Fruit fly (Drosophila melanogaster) whole organism, embryonic: ENCODE results near the gene KdelR.
A peak's percentile ranks its signal among the peaks of the same experiment; 100 is the strongest.

Experiments used
- CG1024 ChIP-seq: fragments of 200-800 bp; sonication (Bioruptor generic); IDR thresholded peaks from 2 replicates; pipeline ENCODE4 v1.3.6; 2022; ENCODE audit warnings: missing biosample characterization, missing genetic modification characterization
- CG10267 ChIP-seq: fragments of 200-800 bp; sonication (Bioruptor generic); optimal IDR thresholded peaks from 2 replicates; lab custom pipeline; 2018; ENCODE audit warnings: missing biosample characterization, mild to moderate bottlenecking, missing genetic modification characterization, moderate library complexity
- CG10543 ChIP-seq: fragments of 200-800 bp; sonication (Bioruptor generic); optimal IDR thresholded peaks from 3 replicates; lab custom pipeline; 2017; ENCODE audit warnings: missing biosample characterization, mild to moderate bottlenecking, missing genetic modification characterization, moderate library complexity
- CG10654 ChIP-seq: fragments of 200-800 bp; sonication (Bioruptor generic); optimal IDR thresholded peaks from 2 replicates; lab custom pipeline; 2016; ENCODE audit warnings: missing biosample characterization, missing genetic modification characterization
- CG11247 ChIP-seq: fragments of 200-800 bp; sonication (Bioruptor generic); IDR thresholded peaks from 2 replicates; pipeline ENCODE4 v1.3.6; 2022; ENCODE audit warnings: missing biosample characterization, missing genetic modification characterization
- CG11696 ChIP-seq: fragments of 200-800 bp; sonication (Bioruptor generic); IDR thresholded peaks from 2 replicates; pipeline ENCODE4 v1.3.6; 2022; ENCODE audit warnings: missing biosample characterization, missing genetic modification characterization
- CG12659 ChIP-seq: fragments of 200-800 bp; sonication (Bioruptor generic); optimal IDR thresholded peaks from 3 replicates; lab custom pipeline; 2017; ENCODE audit warnings: mild to moderate bottlenecking, missing biosample characterization, missing genetic modification reagents, missing genetic modification characterization
- CG16863 ChIP-seq: fragments of 200-800 bp; sonication (Bioruptor generic); optimal IDR thresholded peaks from 3 replicates; lab custom pipeline; 2016; ENCODE audit warnings: missing biosample characterization, missing genetic modification characterization
- CG17568 ChIP-seq: fragments of 200-800 bp; sonication (Bioruptor generic); optimal IDR thresholded peaks from 2 replicates; lab custom pipeline; 2018; ENCODE audit warnings: missing biosample characterization, mild to moderate bottlenecking, missing genetic modification characterization, moderate library complexity
- CG18619 ChIP-seq: fragments of 200-800 bp; sonication (Bioruptor generic); optimal IDR thresholded peaks from 3 replicates; lab custom pipeline; 2017; ENCODE audit warnings: missing biosample characterization, mild to moderate bottlenecking, missing genetic modification characterization
- CG2120 ChIP-seq: fragments of 200-800 bp; sonication (Bioruptor generic); optimal IDR thresholded peaks from 3 replicates; lab custom pipeline; 2016; ENCODE audit warnings: missing biosample characterization, missing genetic modification characterization
- CG32767 ChIP-seq: fragments of 200-800 bp; sonication (Bioruptor generic); IDR thresholded peaks from 2 replicates; pipeline ENCODE4 v1.3.6; 2022; ENCODE audit warnings: missing biosample characterization, missing genetic modification characterization
- CG3407 ChIP-seq: fragments of 200-800 bp; sonication (Bioruptor generic); optimal IDR thresholded peaks from 2 replicates; lab custom pipeline; 2018; ENCODE audit warnings: missing biosample characterization, mild to moderate bottlenecking, missing genetic modification characterization
- CG42726 ChIP-seq: fragments of 200-800 bp; sonication (Bioruptor generic); IDR thresholded peaks from 2 replicates; pipeline ENCODE4 v1.3.6; 2022; ENCODE audit warnings: missing biosample characterization, missing genetic modification characterization; ENCODE audit not compliant: partially characterized antibody
- CG6272 ChIP-seq: fragments of 200-800 bp; sonication (Bioruptor generic); IDR thresholded peaks from 2 replicates; pipeline ENCODE4 v1.3.6; 2022; ENCODE audit warnings: missing biosample characterization, missing genetic modification characterization
- CG8944 ChIP-seq: fragments of 200-800 bp; sonication (Bioruptor generic); optimal IDR thresholded peaks from 3 replicates; lab custom pipeline; 2016; ENCODE audit warnings: missing biosample characterization, missing genetic modification characterization
- Dp ChIP-seq: fragments of 200-800 bp; sonication (Bioruptor generic); optimal IDR thresholded peaks from 2 replicates; lab custom pipeline; 2018; ENCODE audit warnings: missing biosample characterization, mild to moderate bottlenecking, missing genetic modification characterization, moderate library complexity
- H15 ChIP-seq: fragments of 200-800 bp; sonication (Bioruptor generic); IDR thresholded peaks from 3 replicates; pipeline ENCODE4 v1.3.6; 2022; ENCODE audit warnings: missing biosample characterization, missing genetic modification characterization
- Hr3 ChIP-seq: fragments of 200-800 bp; sonication (Bioruptor generic); optimal IDR thresholded peaks from 3 replicates; lab custom pipeline; 2016; ENCODE audit warnings: missing biosample characterization, missing genetic modification characterization
- Lhr ChIP-seq: fragments of 200-800 bp; sonication (Bioruptor generic); optimal IDR thresholded peaks from 3 replicates; lab custom pipeline; 2017; ENCODE audit warnings: mild to moderate bottlenecking, missing biosample characterization, missing genetic modification reagents, missing genetic modification characterization
- Neu2 ChIP-seq: fragments of 200-800 bp; sonication (Bioruptor generic); optimal IDR thresholded peaks from 3 replicates; lab custom pipeline; 2016; ENCODE audit warnings: missing biosample characterization, missing genetic modification characterization, borderline replicate concordance
- NfI ChIP-seq: fragments of 200-800 bp; sonication (Bioruptor generic); optimal IDR thresholded peaks from 3 replicates; lab custom pipeline; 2018; ENCODE audit warnings: missing biosample characterization, mild to moderate bottlenecking, missing genetic modification characterization, moderate library complexity
- Oli ChIP-seq: fragments of 200-800 bp; sonication (Bioruptor generic); optimal IDR thresholded peaks from 2 replicates; lab custom pipeline; 2018; ENCODE audit warnings: missing biosample characterization, mild to moderate bottlenecking, missing genetic modification characterization, moderate library complexity
- PHDP ChIP-seq: fragments of 200-800 bp; sonication (Bioruptor generic); optimal IDR thresholded peaks from 3 replicates; lab custom pipeline; 2018; ENCODE audit warnings: missing biosample characterization, mild to moderate bottlenecking, missing genetic modification characterization, moderate library complexity
- Rx ChIP-seq: fragments of 200-800 bp; sonication (Bioruptor generic); IDR thresholded peaks from 2 replicates; pipeline ENCODE4 v1.3.6; 2022; ENCODE audit warnings: missing biosample characterization, missing genetic modification characterization
- Scr ChIP-seq: fragments of 200-800 bp; sonication (Bioruptor generic); IDR thresholded peaks from 2 replicates; pipeline ENCODE4 v1.3.6; 2022; ENCODE audit warnings: missing biosample characterization, missing genetic modification characterization; ENCODE audit not compliant: partially characterized antibody
- Sry-β ChIP-seq: fragments of 200-800 bp; sonication (Bioruptor generic); optimal IDR thresholded peaks from 2 replicates; lab custom pipeline; 2018; ENCODE audit warnings: missing biosample characterization, mild to moderate bottlenecking, missing genetic modification characterization, moderate library complexity
- Sry-δ ChIP-seq: fragments of 200-800 bp; sonication (Bioruptor generic); optimal IDR thresholded peaks from 2 replicates; lab custom pipeline; 2016; ENCODE audit warnings: missing biosample characterization, missing genetic modification characterization
- abd-A ChIP-seq: fragments of 200-800 bp; sonication (Bioruptor generic); optimal IDR thresholded peaks from 3 replicates; lab custom pipeline; 2019; ENCODE audit warnings: missing biosample characterization, mild to moderate bottlenecking, missing genetic modification characterization, moderate library complexity
- al ChIP-seq: fragments of 200-800 bp; sonication (Bioruptor generic); IDR thresholded peaks from 2 replicates; pipeline ENCODE4 v1.3.6; 2022; ENCODE audit warnings: missing biosample characterization, missing genetic modification characterization
- ara ChIP-seq: fragments of 200-800 bp; sonication (Bioruptor generic); IDR thresholded peaks from 2 replicates; pipeline ENCODE4 v1.3.6; 2022; ENCODE audit warnings: missing biosample characterization, missing genetic modification characterization
- ash1 ChIP-seq: fragments of 200-800 bp; sonication (Bioruptor generic); optimal IDR thresholded peaks from 2 replicates; lab custom pipeline; 2018; ENCODE audit warnings: missing biosample characterization, mild to moderate bottlenecking, missing genetic modification characterization
- bbx ChIP-seq: fragments of 200-800 bp; sonication (Bioruptor generic); IDR thresholded peaks from 2 replicates; pipeline ENCODE4 v1.3.6; 2022; ENCODE audit warnings: missing biosample characterization, missing genetic modification characterization; ENCODE audit not compliant: partially characterized antibody
- chm ChIP-seq: fragments of 200-800 bp; sonication (Bioruptor generic); IDR thresholded peaks from 2 replicates; pipeline ENCODE4 v1.3.6; 2022; ENCODE audit warnings: missing biosample characterization, missing genetic modification characterization
- chn ChIP-seq: fragments of 200-800 bp; sonication (Bioruptor generic); optimal IDR thresholded peaks from 2 replicates; lab custom pipeline; 2016; ENCODE audit warnings: missing biosample characterization, missing genetic modification characterization
- fru ChIP-seq: fragments of >200 bp; optimal IDR thresholded peaks from 2 replicates; lab custom pipeline; 2017
- gce ChIP-seq: fragments of 200-800 bp; sonication (Bioruptor generic); IDR thresholded peaks from 3 replicates; pipeline ENCODE4 v1.3.6; 2022; ENCODE audit warnings: missing biosample characterization, missing genetic modification characterization
- gcm2 ChIP-seq: fragments of 200-800 bp; sonication (Bioruptor generic); optimal IDR thresholded peaks from 2 replicates; lab custom pipeline; 2016; ENCODE audit warnings: missing biosample characterization, missing genetic modification characterization
- gfzf ChIP-seq: fragments of 200-800 bp; sonication (Bioruptor generic); optimal IDR thresholded peaks from 2 replicates; lab custom pipeline; 2016; ENCODE audit warnings: missing biosample characterization, mild to moderate bottlenecking, missing genetic modification characterization, moderate library complexity
- ham ChIP-seq: fragments of 200-800 bp; sonication (Bioruptor generic); IDR thresholded peaks from 2 replicates; pipeline ENCODE4 v1.3.6; 2022; ENCODE audit warnings: missing biosample characterization, missing genetic modification characterization
- ken ChIP-seq: fragments of 200-800 bp; sonication (Bioruptor generic); IDR thresholded peaks from 3 replicates; pipeline ENCODE4 v1.3.6; 2022; ENCODE audit warnings: missing biosample characterization, missing genetic modification characterization
- lilli ChIP-seq: fragments of 200-800 bp; sonication (Bioruptor generic); optimal IDR thresholded peaks from 3 replicates; lab custom pipeline; 2016; ENCODE audit warnings: missing biosample characterization, missing genetic modification characterization
- pzg ChIP-seq: fragments of 200-800 bp; sonication (Bioruptor generic); optimal IDR thresholded peaks from 3 replicates; lab custom pipeline; 2018; ENCODE audit warnings: missing biosample characterization, mild to moderate bottlenecking, missing genetic modification characterization, moderate library complexity
- slou ChIP-seq: fragments of 200-800 bp; sonication (Bioruptor generic); optimal IDR thresholded peaks from 3 replicates; lab custom pipeline; 2016; ENCODE audit warnings: missing biosample characterization, missing genetic modification characterization
- tin ChIP-seq: fragments of 200-800 bp; sonication (Bioruptor generic); optimal IDR thresholded peaks from 3 replicates; lab custom pipeline; 2016; ENCODE audit warnings: missing biosample characterization, missing genetic modification characterization
- twi ChIP-seq: fragments of 200-800 bp; optimal IDR thresholded peaks from 2 replicates; lab custom pipeline; 2019; ENCODE audit warnings: missing biosample characterization, mild to moderate bottlenecking, missing genetic modification characterization, moderate library complexity
- vnd ChIP-seq: fragments of 200-800 bp; sonication (Bioruptor generic); IDR thresholded peaks from 3 replicates; pipeline ENCODE4 v1.3.6; 2022; ENCODE audit warnings: missing biosample characterization, missing genetic modification characterization; ENCODE audit not compliant: partially characterized antibody
- zfh2 ChIP-seq: fragments of 200-800 bp; sonication (Bioruptor generic); optimal IDR thresholded peaks from 2 replicates; lab custom pipeline; 2016; ENCODE audit warnings: missing biosample characterization, missing genetic modification characterization

Gene KdelR

dm6 chr2L:10413251-10414127 lies 13.2 kb upstream of the KdelR start, which contains the start of the genes CG5355 and Klp31E (continued):
- TF ChIP-seq ken (GFP tag; lab: Robert Waterston, UW) (peak; percentile 52; the same call in 1 of the 3 replicates), gcm2 (GFP tag; lab: Kevin White, UChicago) (peak; percentile 35), slou (GFP tag; lab: Kevin White, UChicago) (peak; percentile 12), CG6272 (GFP tag; lab: Robert Waterston, UW) (no peak; the same call in none of the 2 replicates), CG18619 (GFP tag; lab: Kevin White, UChicago) (peak; percentile 75), CG11247 (peak; percentile 44; the same call in 1 of the 2 replicates), PHDP (tag; lab: Kevin White, UChicago) (peak; percentile 56), bbx (GFP tag; lab: Robert Waterston, UW) (peak; percentile 76), fru (no peak), CG42726 (GFP tag; lab: Robert Waterston, UW) (no peak), CG10267 (peak; percentile 72), CG10543 (GFP tag; lab: Kevin White, UChicago) (peak; percentile 72), CG11696 (GFP tag; lab: Robert Waterston, UW) (peak; percentile 61; the same call in 1 of the 2 replicates), CG10654 (GFP tag; lab: Kevin White, UChicago) (peak; percentile 61), tin (peak; percentile 57), CG16863 (GFP tag; lab: Kevin White, UChicago) (peak; percentile 52), gfzf (GFP tag; lab: Kevin White, UChicago) (peak; percentile 23), NfI (GFP tag; lab: Kevin White, UChicago) (peak; percentile 53), CG8944 (GFP tag; lab: Kevin White, UChicago) (peak; percentile 41), lilli (GFP tag; lab: Kevin White, UChicago) (peak; percentile 74), chm (GFP tag; lab: Robert Waterston, UW) (peak; percentile 34), CG2120 (peak; percentile 72), zfh2 (GFP tag; lab: Kevin White, UChicago) (peak; percentile 56), CG17568 (GFP tag; lab: Kevin White, UChicago) (no peak), abd-A (tag; lab: Kevin White, UChicago) (no peak), CG1024 (GFP tag; lab: Robert Waterston, UW) (0 out of 2 replicates have a peak, but pooled peaks have one; percentile 27), Oli (tag; lab: Kevin White, UChicago) (peak; percentile 75), ham (GFP tag; lab: Robert Waterston, UW) (no peak), pzg (GFP tag; lab: Kevin White, UChicago) (peak; percentile 61), CG12659 (peak; percentile 83), ara (GFP tag; lab: Robert Waterston, UW) (peak; percentile 72), Rx (GFP tag; lab: Robert Waterston, UW) (no peak), chn (GFP tag; lab: Kevin White, UChicago) (peak; percentile 41), CG3407 (GFP tag; lab: Kevin White, UChicago) (no peak), CG32767 (GFP tag; lab: Robert Waterston, UW) (0 out of 2 replicates have a peak, but pooled peaks have one; percentile 25), al (GFP tag; lab: Robert Waterston, UW) (0 out of 2 replicates have a peak, but pooled peaks have one; percentile 16), Neu2 (GFP tag; lab: Kevin White, UChicago) (peak; percentile 87), Scr (GFP tag; lab: Robert Waterston, UW) (peak; percentile 81), Sry-δ (GFP tag; lab: Kevin White, UChicago) (peak; percentile 69), Hr3 (GFP tag; lab: Kevin White, UChicago) (peak; percentile 71), twi (tag; lab: Kevin White, UChicago) (peak; percentile 69), gce (GFP tag; lab: Robert Waterston, UW) (peak; percentile 32; the same call in 1 of the 3 replicates), ash1 (GFP tag; lab: Kevin White, UChicago) (no peak), Dp (no peak), vnd (peak; percentile 65), Sry-β (GFP tag; lab: Kevin White, UChicago) (peak; percentile 29), Lhr (GFP tag; lab: Kevin White, UChicago) (peak; percentile 19), H15 (GFP tag; lab: Robert Waterston, UW) (no peak)
